Fruit fly (Drosophila melanogaster) whole organism, embryonic: ENCODE results near the gene CG32462.

ENCODE experiments used
- Blimp-1 ChIP-seq: fragments of 200-800 bp; sonication (Bioruptor generic); optimal IDR thresholded peaks from 3 replicates; lab custom pipeline; 2018; ENCODE audit warnings: missing biosample characterization, missing genetic modification characterization, mild to moderate bottlenecking, moderate library complexity, missing genetic modification reagents
- CG10209 ChIP-seq: fragments of 200-800 bp; sonication (Bioruptor generic); optimal IDR thresholded peaks from 3 replicates; lab custom pipeline; 2017; ENCODE audit warnings: missing biosample characterization, mild to moderate bottlenecking, missing genetic modification characterization, missing genetic modification reagents
- CG11093 ChIP-seq: fragments of 200-800 bp; sonication (Bioruptor generic); IDR thresholded peaks from 3 replicates; pipeline ENCODE4 v1.3.6; 2022; ENCODE audit warnings: missing biosample characterization, missing genetic modification characterization
- CG11560 ChIP-seq: fragments of 200-800 bp; sonication (Bioruptor generic); IDR thresholded peaks from 3 replicates; pipeline ENCODE4 v1.3.6; 2022; ENCODE audit warnings: missing biosample characterization, missing genetic modification characterization
- CG11695 ChIP-seq: fragments of 200-800 bp; sonication (Bioruptor generic); IDR thresholded peaks from 3 replicates; pipeline ENCODE4 v1.3.6; 2022; ENCODE audit warnings: missing biosample characterization, missing genetic modification characterization
- CG13123 ChIP-seq: fragments of 200-800 bp; sonication (Bioruptor generic); optimal IDR thresholded peaks from 2 replicates; lab custom pipeline; 2016; ENCODE audit warnings: missing biosample characterization, missing genetic modification characterization
- CG13287 ChIP-seq: fragments of 200-800 bp; sonication (Bioruptor generic); IDR thresholded peaks from 2 replicates; pipeline ENCODE4 v1.3.6; 2022; ENCODE audit warnings: missing biosample characterization, missing genetic modification characterization; ENCODE audit not compliant: partially characterized antibody
- CG15269 ChIP-seq: fragments of 200-800 bp; sonication (Bioruptor generic); optimal IDR thresholded peaks from 2 replicates; lab custom pipeline; 2018; ENCODE audit warnings: missing biosample characterization, mild to moderate bottlenecking, missing genetic modification characterization, moderate library complexity
- CG1603 ChIP-seq: fragments of 200-800 bp; sonication (Bioruptor generic); optimal IDR thresholded peaks from 2 replicates; lab custom pipeline; 2019; ENCODE audit warnings: missing biosample characterization, mild to moderate bottlenecking, missing genetic modification characterization, moderate library complexity
- CG17568 ChIP-seq: fragments of 200-800 bp; sonication (Bioruptor generic); optimal IDR thresholded peaks from 2 replicates; lab custom pipeline; 2018; ENCODE audit warnings: missing biosample characterization, mild to moderate bottlenecking, missing genetic modification characterization, moderate library complexity
- CG18599 ChIP-seq: fragments of 200-800 bp; sonication (Bioruptor generic); optimal IDR thresholded peaks from 3 replicates; lab custom pipeline; 2017; ENCODE audit warnings: missing biosample characterization, missing genetic modification characterization, mild to moderate bottlenecking, moderate library complexity, missing genetic modification reagents
- CG2875 ChIP-seq: fragments of 200-800 bp; sonication (Bioruptor generic); optimal IDR thresholded peaks from 2 replicates; lab custom pipeline; 2017; ENCODE audit warnings: missing biosample characterization, mild to moderate bottlenecking, missing genetic modification characterization, missing genetic modification reagents
- CG3065 ChIP-seq: fragments of 200-800 bp; sonication (Bioruptor generic); optimal IDR thresholded peaks from 2 replicates; lab custom pipeline; 2016; ENCODE audit warnings: missing biosample characterization, missing genetic modification characterization
- CG3163 ChIP-seq: fragments of 200-800 bp; sonication (Bioruptor generic); optimal IDR thresholded peaks from 3 replicates; lab custom pipeline; 2016; ENCODE audit warnings: missing biosample characterization, missing genetic modification characterization
- CG43689 ChIP-seq: fragments of 200-800 bp; sonication (Bioruptor generic); IDR thresholded peaks from 2 replicates; pipeline ENCODE4 v1.3.6; 2022; ENCODE audit warnings: missing biosample characterization, missing genetic modification characterization
- CG6813 ChIP-seq: fragments of 200-800 bp; sonication (Bioruptor generic); optimal IDR thresholded peaks from 2 replicates; lab custom pipeline; 2017; ENCODE audit warnings: missing biosample characterization, missing genetic modification characterization, mild to moderate bottlenecking, moderate library complexity, missing genetic modification reagents
- CG7786 ChIP-seq: fragments of 200-800 bp; sonication (Bioruptor generic); optimal IDR thresholded peaks from 2 replicates; lab custom pipeline; 2016; ENCODE audit warnings: missing biosample characterization, missing genetic modification characterization
- CG8089 ChIP-seq: fragments of 200-800 bp; sonication (Bioruptor generic); optimal IDR thresholded peaks from 3 replicates; lab custom pipeline; 2016; ENCODE audit warnings: missing biosample characterization, missing genetic modification characterization
- CG8290 ChIP-seq, 3 experiments: fragments of 200-800 bp; sonication (Bioruptor generic); optimal IDR thresholded peaks; 2 replicates each; lab custom pipeline; 2016 to 2019; ENCODE audit warnings: missing biosample characterization in 3 of 3, missing genetic modification characterization in 3 of 3, mild to moderate bottlenecking in 2 of 3, moderate library complexity in 1 of 3
- CG8924 ChIP-seq: fragments of 200-800 bp; optimal IDR thresholded peaks from 3 replicates; lab custom pipeline; 2019; ENCODE audit warnings: missing biosample characterization, mild to moderate bottlenecking, missing genetic modification characterization, moderate library complexity
- CG8944 ChIP-seq: fragments of 200-800 bp; sonication (Bioruptor generic); optimal IDR thresholded peaks from 3 replicates; lab custom pipeline; 2016; ENCODE audit warnings: missing biosample characterization, missing genetic modification characterization
- Dad ChIP-seq: fragments of 200-800 bp; sonication (Bioruptor generic); optimal IDR thresholded peaks from 3 replicates; lab custom pipeline; 2016; ENCODE audit warnings: missing biosample characterization, missing genetic modification characterization
- Dref ChIP-seq: fragments of 200-800 bp; sonication (Bioruptor generic); IDR thresholded peaks from 2 replicates; pipeline ENCODE4 v1.3.6; 2022; ENCODE audit warnings: missing biosample characterization, missing genetic modification characterization
- Elba2 ChIP-seq: fragments of 200-800 bp; sonication (Bioruptor generic); optimal IDR thresholded peaks from 3 replicates; lab custom pipeline; 2016; ENCODE audit warnings: missing biosample characterization, missing genetic modification characterization
- HLHmδ ChIP-seq: fragments of 200-800 bp; sonication (Bioruptor generic); optimal IDR thresholded peaks from 2 replicates; lab custom pipeline; 2018; ENCODE audit warnings: missing biosample characterization, mild to moderate bottlenecking, missing genetic modification characterization, moderate library complexity
- Hr51 ChIP-seq, 2 experiments: fragments of 200-800 bp; sonication (Bioruptor generic); optimal IDR thresholded peaks; 2 replicates in 1 of 2; 3 replicates in 1 of 2; lab custom pipeline; 2016 to 2018; ENCODE audit warnings: missing biosample characterization in 2 of 2, missing genetic modification characterization in 2 of 2, mild to moderate bottlenecking in 1 of 2, moderate library complexity in 1 of 2
- MESR4 ChIP-seq: fragments of 200-800 bp; sonication (Bioruptor generic); optimal IDR thresholded peaks from 2 replicates; lab custom pipeline; 2018; ENCODE audit warnings: missing biosample characterization, mild to moderate bottlenecking, missing genetic modification characterization, moderate library complexity
- Mrtf ChIP-seq: fragments of 200-800 bp; sonication (Bioruptor generic); IDR thresholded peaks from 3 replicates; pipeline ENCODE4 v1.3.6; 2022; ENCODE audit warnings: missing biosample characterization, missing genetic modification characterization
- YL-1 ChIP-seq: fragments of 200-800 bp; sonication (Bioruptor generic); optimal IDR thresholded peaks from 3 replicates; lab custom pipeline; 2017; ENCODE audit warnings: missing biosample characterization, mild to moderate bottlenecking, missing genetic modification characterization
- aop ChIP-seq: fragments of 200-800 bp; sonication (Bioruptor generic); IDR thresholded peaks from 2 replicates; pipeline ENCODE4 v1.3.6; 2022; ENCODE audit warnings: missing biosample characterization, missing genetic modification characterization
- ato ChIP-seq: fragments of 200-800 bp; sonication (Bioruptor generic); IDR thresholded peaks from 2 replicates; pipeline ENCODE4 v1.3.6; 2022; ENCODE audit warnings: missing biosample characterization, missing genetic modification characterization; ENCODE audit not compliant: partially characterized antibody
- bcd ChIP-seq: fragments of 200-800 bp; sonication (Bioruptor generic); optimal IDR thresholded peaks from 2 replicates; lab custom pipeline; 2017; ENCODE audit warnings: missing biosample characterization, mild to moderate bottlenecking, missing genetic modification characterization
- btn ChIP-seq: fragments of 200-800 bp; sonication (Bioruptor generic); optimal IDR thresholded peaks from 2 replicates; lab custom pipeline; 2016; ENCODE audit warnings: missing biosample characterization, missing genetic modification characterization
- cg ChIP-seq: fragments of 200-800 bp; sonication (Bioruptor generic); optimal IDR thresholded peaks from 3 replicates; lab custom pipeline; 2019; ENCODE audit warnings: missing biosample characterization, mild to moderate bottlenecking, missing genetic modification characterization, moderate library complexity
- chinmo ChIP-seq: fragments of 200-800 bp; sonication (Bioruptor generic); IDR thresholded peaks from 4 replicates; pipeline ENCODE4 v1.3.6; 2022; ENCODE audit warnings: missing biosample characterization, missing genetic modification characterization; ENCODE audit not compliant: partially characterized antibody
- corto ChIP-seq: fragments of 200-800 bp; sonication (Bioruptor generic); optimal IDR thresholded peaks from 2 replicates; lab custom pipeline; 2016; ENCODE audit warnings: missing biosample characterization, mild to moderate bottlenecking, missing genetic modification characterization, moderate library complexity
- gce ChIP-seq: fragments of 200-800 bp; sonication (Bioruptor generic); IDR thresholded peaks from 3 replicates; pipeline ENCODE4 v1.3.6; 2022; ENCODE audit warnings: missing biosample characterization, missing genetic modification characterization
- grn ChIP-seq: fragments of 200-800 bp; sonication (Bioruptor generic); optimal IDR thresholded peaks from 3 replicates; lab custom pipeline; 2017; ENCODE audit warnings: missing biosample characterization, missing genetic modification characterization
- kay ChIP-seq: fragments of 200-800 bp; sonication (Bioruptor generic); optimal IDR thresholded peaks from 2 replicates; lab custom pipeline; 2016; ENCODE audit warnings: missing biosample characterization, missing genetic modification characterization
- peb ChIP-seq: fragments of 200-800 bp; sonication (Bioruptor generic); IDR thresholded peaks from 2 replicates; pipeline ENCODE4 v1.3.6; 2022; ENCODE audit warnings: missing biosample characterization, missing genetic modification characterization
- pnt ChIP-seq: fragments of 200-800 bp; sonication (Bioruptor generic); optimal IDR thresholded peaks from 3 replicates; lab custom pipeline; 2016; ENCODE audit warnings: missing biosample characterization, missing genetic modification characterization
- pros ChIP-seq: fragments of 200-800 bp; sonication (Bioruptor generic); optimal IDR thresholded peaks from 3 replicates; lab custom pipeline; 2019; ENCODE audit warnings: missing biosample characterization, mild to moderate bottlenecking, missing genetic modification characterization, moderate library complexity
- pzg ChIP-seq: fragments of 200-800 bp; sonication (Bioruptor generic); optimal IDR thresholded peaks from 3 replicates; lab custom pipeline; 2018; ENCODE audit warnings: missing biosample characterization, mild to moderate bottlenecking, missing genetic modification characterization, moderate library complexity
- repo ChIP-seq: fragments of 200-800 bp; sonication (Bioruptor generic); optimal IDR thresholded peaks from 2 replicates; lab custom pipeline; 2016; ENCODE audit warnings: missing biosample characterization, missing genetic modification characterization
- schlank ChIP-seq: fragments of 200-800 bp; sonication (Bioruptor generic); optimal IDR thresholded peaks from 2 replicates; lab custom pipeline; 2018; ENCODE audit warnings: missing biosample characterization, mild to moderate bottlenecking, missing genetic modification characterization
- sd ChIP-seq: fragments of 200-800 bp; sonication (Bioruptor generic); optimal IDR thresholded peaks from 3 replicates; lab custom pipeline; 2018; ENCODE audit warnings: missing biosample characterization, mild to moderate bottlenecking, missing genetic modification characterization, moderate library complexity
- sim ChIP-seq: fragments of 200-800 bp; sonication (Bioruptor generic); IDR thresholded peaks from 2 replicates; pipeline ENCODE4 v1.3.6; 2022; ENCODE audit warnings: missing biosample characterization, missing genetic modification characterization
- sisA ChIP-seq: fragments of 200-800 bp; sonication (Bioruptor generic); IDR thresholded peaks from 2 replicates; pipeline ENCODE4 v1.3.6; 2022; ENCODE audit warnings: missing biosample characterization, missing genetic modification characterization
- tio ChIP-seq: fragments of 200-800 bp; sonication (Bioruptor generic); optimal IDR thresholded peaks from 2 replicates; lab custom pipeline; 2017; ENCODE audit warnings: missing biosample characterization, missing genetic modification characterization, inconsistent platforms
- ttk ChIP-seq: fragments of 200-800 bp; sonication (Bioruptor generic); IDR thresholded peaks from 2 replicates; pipeline ENCODE4 v2.1.2; 2022; ENCODE audit warnings: missing biosample characterization, missing genetic modification characterization

The CG32462 gene

DNA sequence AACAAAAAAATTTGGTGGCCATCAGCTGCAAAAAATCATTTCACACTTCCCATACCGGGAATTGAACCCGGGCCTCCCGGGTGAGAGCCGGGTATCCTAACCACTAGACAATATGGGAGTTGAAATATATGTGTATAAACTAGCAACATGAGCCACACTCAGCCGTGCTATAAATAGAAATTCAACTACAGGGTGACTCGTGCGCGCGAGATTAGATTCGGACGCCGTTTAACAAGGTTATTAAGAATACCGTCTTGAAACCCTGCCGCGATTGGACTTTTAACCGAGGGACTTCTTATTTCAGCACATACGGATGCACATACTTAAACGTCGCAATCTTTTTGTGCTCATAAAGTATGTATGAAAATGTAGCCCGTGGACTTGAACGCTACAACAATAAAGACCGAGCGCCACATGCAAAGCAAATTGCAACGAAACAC is 5.6 kb downstream of the CG32462 start (continued):
- TF ChIP-seq peb (GFP tag; lab: Robert Waterston, UW) (no peak), Dad (GFP tag; lab: Kevin White, UChicago) (no peak), CG7786 (GFP tag; lab: Kevin White, UChicago) (no peak), CG17568 (GFP tag; lab: Kevin White, UChicago) (no peak), chinmo (GFP tag; lab: Robert Waterston, UW) (peak; percentile 84; the same call in 2 of the 4 replicates), CG18599 (GFP tag; lab: Kevin White, UChicago) (no peak), Blimp-1 (GFP tag; lab: Kevin White, UChicago) (no peak), gce (peak; percentile 7; the same call in 1 of the 3 replicates), pnt (no peak), CG11093 (GFP tag; lab: Robert Waterston, UW) (no peak), Dref (no peak), CG6813 (GFP tag; lab: Kevin White, UChicago) (peak; percentile 42), CG8924 (tag; lab: Kevin White, UChicago) (no peak), ato (peak; percentile 94), CG8089 (GFP tag; lab: Kevin White, UChicago) (no peak), CG15269 (tag; lab: Kevin White, UChicago) (peak; percentile 4), CG8944 (no peak), CG8290 (GFP tag; optimal IDR thresholded peaks at IDR 0.05; lab: Kevin White, UChicago) (no peak), CG8290 (tag; optimal IDR thresholded peaks at IDR 0.05; lab: Kevin White, UChicago) (peak in 1 of 2 experiments; percentile 31), CG3065 (GFP tag; lab: Kevin White, UChicago) (no peak), kay (GFP tag; lab: Kevin White, UChicago) (no peak), CG43689 (GFP tag; lab: Robert Waterston, UW) (no peak), CG11560 (no peak), grn (no peak), cg (no peak), schlank (tag; lab: Kevin White, UChicago) (no peak), btn (no peak), corto (GFP tag; lab: Kevin White, UChicago) (no peak), CG11695 (GFP tag; lab: Robert Waterston, UW) (no peak), CG10209 (no peak), Mrtf (GFP tag; lab: Robert Waterston, UW) (no peak), sim (0 out of 2 replicates have a peak, but pooled peaks have one; percentile 29), MESR4 (GFP tag; lab: Kevin White, UChicago) (no peak), pzg (GFP tag; lab: Kevin White, UChicago) (no peak), CG2875 (GFP tag; lab: Kevin White, UChicago) (no peak), CG1603 (tag; lab: Kevin White, UChicago) (no peak), ttk (GFP tag; lab: Robert Waterston, UW) (peak; percentile 10; the same call in 1 of the 2 replicates), YL-1 (no peak), CG13123 (no peak), tio (no peak), pros (GFP tag; lab: Kevin White, UChicago) (peak; percentile 31), CG3163 (GFP tag; lab: Kevin White, UChicago) (no peak), CG13287 (GFP tag; lab: Robert Waterston, UW) (peak; percentile 72), sd (tag; lab: Kevin White, UChicago) (no peak), HLHmδ (no peak), bcd (no peak), repo (no peak), aop (GFP tag; lab: Robert Waterston, UW) (no peak), Elba2 (GFP tag; lab: Kevin White, UChicago) (no peak), sisA (GFP tag; lab: Robert Waterston, UW) (no peak), Hr51 (GFP tag; optimal IDR thresholded peaks at IDR 0.05; lab: Kevin White, UChicago) (no peak)
